Fruit fly (Drosophila melanogaster) whole organism: ENCODE data around the gene Sym.

ENCODE experiments used
- CG8478 ChIP-seq: fragments of >200 bp; optimal IDR thresholded peaks from 2 replicates; lab custom pipeline; 2018; ENCODE audit warnings: inconsistent platforms
- Dll ChIP-seq: fragments of >200 bp; optimal IDR thresholded peaks from 2 replicates; lab custom pipeline; 2017
- pan ChIP-seq: fragments of >200 bp; optimal IDR thresholded peaks from 2 replicates; lab custom pipeline; 2017
- psq ChIP-seq: fragments of >200 bp; optimal IDR thresholded peaks from 2 replicates; lab custom pipeline; 2017
- usp ChIP-seq: fragments of >200 bp; optimal IDR thresholded peaks from 2 replicates; lab custom pipeline; 2017; ENCODE audit warnings: missing biosample characterization, missing genetic modification characterization, mixed read lengths

DNA sequence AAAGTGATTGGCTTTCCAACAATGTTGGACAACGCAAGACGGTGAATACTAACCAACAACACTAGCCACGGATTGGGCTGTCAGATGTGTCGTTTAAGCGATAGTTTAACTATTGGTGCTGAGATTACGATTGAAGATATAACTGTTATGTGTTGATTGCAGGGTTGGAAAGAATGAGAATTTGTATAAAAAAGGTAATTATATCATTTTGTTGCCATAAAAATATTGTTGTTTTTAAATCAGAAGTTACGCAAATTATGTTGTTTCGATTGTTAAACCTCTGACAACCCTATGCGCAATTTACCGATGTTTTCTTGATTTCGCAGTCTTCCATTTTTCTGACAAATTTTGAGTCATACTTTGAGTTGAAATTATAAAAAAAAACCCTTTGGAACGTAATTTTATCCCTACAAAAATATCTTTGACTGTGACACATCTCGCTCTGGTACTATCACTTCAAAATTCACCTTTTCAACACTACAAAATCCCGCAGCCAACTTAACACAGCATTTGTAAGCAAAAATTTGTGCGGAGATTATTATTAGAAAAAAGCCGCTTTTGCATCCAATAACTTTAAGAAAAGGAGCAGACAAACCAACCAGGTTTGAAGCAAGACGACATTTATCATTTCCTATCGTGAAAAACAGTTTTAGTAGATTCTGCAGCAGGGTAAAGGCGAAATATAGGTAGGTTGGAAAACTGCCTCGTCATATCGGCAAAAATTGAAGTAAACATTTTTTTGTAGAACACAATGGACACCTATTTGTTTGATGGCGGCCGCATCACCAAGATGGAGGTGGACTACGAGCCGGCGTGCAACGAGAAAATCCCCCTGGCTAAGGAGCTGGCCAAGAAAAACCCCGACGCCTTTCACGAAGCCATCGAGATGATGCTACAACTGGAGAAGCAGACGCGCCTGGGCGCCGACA, 47.0 kb upstream of the Sym start, which contains the start of the genes Hat1 and Rpn5:
- no peak for TF ChIP-seq Dll (lab: Kevin White, UChicago)
- no peak for TF ChIP-seq pan (lab: Kevin White, UChicago)
- TF ChIP-seq usp: no peak
- TF ChIP-seq CG8478 (lab: Kevin White, UChicago): no peak
- TF ChIP-seq psq (lab: Kevin White, UChicago): no peak
